Worm (Caenorhabditis elegans) whole organism, young adult: Measurements from ENCODE around the gene Y43F8B.17.

Experiments
- B0035.1 ChIP-seq: sonication (generic microtip); optimal IDR thresholded peaks from 2 replicates; lab custom pipeline; 2016; ENCODE audit warnings: missing genetic modification characterization, mild to moderate bottlenecking, missing compliant biosample characterization, missing genotype, missing genetic modification reagents
- F37B4.10 ChIP-seq: fragments of 200-800 bp; sonication (Bioruptor generic); IDR thresholded peaks from 2 replicates; pipeline ENCODE4 v1.3.6; 2022; ENCODE audit warnings: missing genetic modification characterization, missing compliant biosample characterization
- F49E8.2 ChIP-seq: sonication (generic microtip); optimal IDR thresholded peaks from 3 replicates; lab custom pipeline; 2017; ENCODE audit warnings: missing genetic modification characterization, mild to moderate bottlenecking, missing compliant biosample characterization, antibody characterized with exemption, moderate library complexity; ENCODE audit not compliant: insufficient read depth
- F52B5.7 ChIP-seq: sonication (generic microtip); optimal IDR thresholded peaks from 2 replicates; lab custom pipeline; 2016; ENCODE audit warnings: mild to moderate bottlenecking, missing genetic modification characterization, missing compliant biosample characterization
- F57A8.1 ChIP-seq: fragments of 200-800 bp; sonication (Bioruptor generic); optimal IDR thresholded peaks from 2 replicates; lab custom pipeline; 2018; ENCODE audit warnings: mild to moderate bottlenecking, missing genetic modification characterization, moderate library complexity, missing compliant biosample characterization
- F57C9.4 ChIP-seq: sonication (generic microtip); optimal IDR thresholded peaks from 2 replicates; lab custom pipeline; 2017; ENCODE audit warnings: mild to moderate bottlenecking, missing genetic modification characterization, missing compliant biosample characterization
- T07F8.4 ChIP-seq: sonication (generic microtip); optimal IDR thresholded peaks from 2 replicates; lab custom pipeline; 2016; ENCODE audit warnings: mild to moderate bottlenecking, missing genetic modification characterization, moderate library complexity, missing compliant biosample characterization
- T26A5.8 ChIP-seq: sonication (generic microtip); optimal IDR thresholded peaks from 2 replicates; lab custom pipeline; 2016; ENCODE audit warnings: missing genetic modification characterization, missing compliant biosample characterization
- Y53G8AR.9 ChIP-seq: fragments of 200-800 bp; sonication (Bioruptor generic); conservative IDR thresholded peaks from 2 replicates; pipeline ENCODE4 v1.3.6; 2022; ENCODE audit warnings: missing genetic modification reagents, missing genetic modification characterization, missing compliant biosample characterization
- Y67H2A.10 ChIP-seq: fragments of 200-800 bp; sonication (Bioruptor generic); conservative IDR thresholded peaks from 2 replicates; pipeline ENCODE4 v1.3.6; 2022; ENCODE audit warnings: missing genetic modification reagents, missing genetic modification characterization, missing compliant biosample characterization
- ama-1 ChIP-seq, 3 experiments: fragments of 150-350 bp in 1 of 3; sonication (generic microtip) in 2 of 3; optimal IDR thresholded peaks; 2 replicates each; lab custom pipeline; 2014 to 2018; ENCODE audit warnings: missing biosample characterization in 2 of 3, missing genetic modification characterization in 2 of 3, missing genetic modification reagents in 2 of 3
- bed-1 ChIP-seq: fragments of 200-800 bp; sonication (Bioruptor generic); IDR thresholded peaks from 2 replicates; pipeline ENCODE4 v1.3.6; 2022; ENCODE audit warnings: missing genetic modification reagents, missing genetic modification characterization, missing compliant biosample characterization
- ccch-3 ChIP-seq: fragments of 200-800 bp; sonication (Bioruptor generic); optimal IDR thresholded peaks from 2 replicates; lab custom pipeline; 2018; ENCODE audit warnings: mild to moderate bottlenecking, missing genetic modification characterization, missing compliant biosample characterization
- cebp-2 ChIP-seq: fragments of 200-800 bp; sonication (Bioruptor generic); IDR thresholded peaks from 2 replicates; pipeline ENCODE4 v1.3.6; 2022; ENCODE audit warnings: missing genetic modification characterization, missing compliant biosample characterization
- ceh-40 ChIP-seq: fragments of 200-800 bp; sonication (Bioruptor generic); IDR thresholded peaks from 2 replicates; pipeline ENCODE4 v1.3.6; 2022; ENCODE audit warnings: missing genetic modification characterization, missing compliant biosample characterization
- ceh-79 ChIP-seq: sonication (generic microtip); optimal IDR thresholded peaks from 2 replicates; lab custom pipeline; 2017; ENCODE audit warnings: mild to moderate bottlenecking, missing genetic modification characterization, missing compliant biosample characterization
- ceh-91 ChIP-seq: fragments of 200-800 bp; sonication (Bioruptor generic); IDR thresholded peaks from 2 replicates; pipeline ENCODE4 v1.3.6; 2022; ENCODE audit warnings: missing genetic modification reagents, missing genetic modification characterization, missing compliant biosample characterization
- chd-7 ChIP-seq: sonication (generic microtip); optimal IDR thresholded peaks from 2 replicates; lab custom pipeline; 2016; ENCODE audit warnings: mild to moderate bottlenecking, missing genetic modification characterization, moderate library complexity, missing compliant biosample characterization
- dox-1 ChIP-seq: fragments of 200-800 bp; sonication (Bioruptor generic); IDR thresholded peaks from 2 replicates; pipeline ENCODE4 v1.3.6; 2022; ENCODE audit warnings: missing genetic modification reagents, missing genetic modification characterization, missing compliant biosample characterization
- egrh-3 ChIP-seq: fragments of 200-800 bp; sonication (Bioruptor generic); IDR thresholded peaks from 2 replicates; pipeline ENCODE4 v1.3.6; 2022; ENCODE audit warnings: missing genetic modification reagents, missing genetic modification characterization, missing compliant biosample characterization
- him-1 ChIP-seq: sonication (generic microtip); optimal IDR thresholded peaks from 2 replicates; lab custom pipeline; 2016; ENCODE audit warnings: missing genotype, missing genetic modification reagents, missing genetic modification characterization, missing compliant biosample characterization
- hlh-12 ChIP-seq: sonication (generic microtip); optimal IDR thresholded peaks from 2 replicates; lab custom pipeline; 2016; ENCODE audit warnings: missing genetic modification characterization, missing compliant biosample characterization
- hlh-26 ChIP-seq: fragments of 200-800 bp; sonication (Bioruptor generic); conservative IDR thresholded peaks from 2 replicates; pipeline ENCODE4 v1.3.6; 2022; ENCODE audit warnings: missing genetic modification reagents, missing genetic modification characterization, missing compliant biosample characterization
- hmg-20 ChIP-seq: fragments of 200-800 bp; sonication (Bioruptor generic); IDR thresholded peaks from 2 replicates; pipeline ENCODE4 v1.3.6; 2022; ENCODE audit warnings: missing genetic modification reagents, missing genetic modification characterization, missing compliant biosample characterization
- hrde-1 ChIP-seq: sonication (generic microtip); optimal IDR thresholded peaks from 2 replicates; lab custom pipeline; 2016; ENCODE audit warnings: missing genetic modification characterization, mild to moderate bottlenecking, missing compliant biosample characterization, moderate library complexity, missing genotype, missing genetic modification reagents, borderline replicate concordance
- lsl-1 ChIP-seq: fragments of 200-800 bp; sonication (Bioruptor generic); optimal IDR thresholded peaks from 2 replicates; lab custom pipeline; 2018; ENCODE audit warnings: mild to moderate bottlenecking, missing genetic modification characterization, moderate library complexity, missing compliant biosample characterization
- madf-10 ChIP-seq: sonication (generic microtip); optimal IDR thresholded peaks from 2 replicates; lab custom pipeline; 2016; ENCODE audit warnings: mild to moderate bottlenecking, missing genetic modification characterization, missing compliant biosample characterization
- madf-3 ChIP-seq: fragments of 200-800 bp; sonication (Bioruptor generic); IDR thresholded peaks from 2 replicates; pipeline ENCODE4 v1.3.6; 2022; ENCODE audit warnings: missing genetic modification reagents, missing genetic modification characterization, missing compliant biosample characterization
- madf-8 ChIP-seq: fragments of 200-800 bp; sonication (Bioruptor generic); conservative IDR thresholded peaks from 2 replicates; pipeline ENCODE4 v1.3.6; 2022; ENCODE audit warnings: missing genetic modification reagents, missing genetic modification characterization, missing compliant biosample characterization
- mxl-1 ChIP-seq: sonication (generic microtip); optimal IDR thresholded peaks from 2 replicates; lab custom pipeline; 2016; ENCODE audit warnings: missing genetic modification characterization, missing compliant biosample characterization
- nfyb-1 ChIP-seq: fragments of 200-800 bp; sonication (Bioruptor generic); IDR thresholded peaks from 2 replicates; pipeline ENCODE4 v1.3.6; 2022; ENCODE audit warnings: missing genetic modification reagents, missing genetic modification characterization, missing compliant biosample characterization
- nhr-120 ChIP-seq: fragments of 200-800 bp; sonication (Bioruptor generic); IDR thresholded peaks from 2 replicates; pipeline ENCODE4 v1.3.6; 2022; ENCODE audit warnings: missing genetic modification characterization, missing compliant biosample characterization
- nhr-179 ChIP-seq: sonication (generic microtip); optimal IDR thresholded peaks from 2 replicates; lab custom pipeline; 2016; ENCODE audit warnings: mild to moderate bottlenecking, missing genetic modification characterization, missing compliant biosample characterization
- nhr-80 ChIP-seq: sonication (generic microtip); optimal IDR thresholded peaks from 2 replicates; lab custom pipeline; 2016; ENCODE audit warnings: missing genetic modification characterization, missing compliant biosample characterization
- repo-1 ChIP-seq: sonication (generic microtip); optimal IDR thresholded peaks from 2 replicates; lab custom pipeline; 2017; ENCODE audit warnings: mild to moderate bottlenecking, missing genetic modification characterization, missing compliant biosample characterization
- sdz-38 ChIP-seq: sonication (generic microtip); optimal IDR thresholded peaks from 2 replicates; lab custom pipeline; 2016; ENCODE audit warnings: missing genotype, missing genetic modification characterization, missing compliant biosample characterization
- sea-2 ChIP-seq: fragments of 200-800 bp; sonication (Bioruptor generic); IDR thresholded peaks from 2 replicates; pipeline ENCODE4 v1.3.6; 2022; ENCODE audit warnings: missing genetic modification characterization, missing compliant biosample characterization
- snpc-1.1 ChIP-seq: sonication (generic microtip); optimal IDR thresholded peaks from 2 replicates; lab custom pipeline; 2017; ENCODE audit warnings: missing genetic modification characterization, mild to moderate bottlenecking, missing compliant biosample characterization, antibody characterized with exemption, moderate library complexity, missing genotype, missing genetic modification reagents; ENCODE audit not compliant: insufficient read depth
- snpc-1.3 ChIP-seq: sonication (generic microtip); optimal IDR thresholded peaks from 2 replicates; lab custom pipeline; 2017; ENCODE audit warnings: missing genetic modification characterization, mild to moderate bottlenecking, missing compliant biosample characterization, antibody characterized with exemption, moderate library complexity, missing genotype, missing genetic modification reagents; ENCODE audit not compliant: insufficient read depth
- unc-62 ChIP-seq: fragments of 150-350 bp; optimal IDR thresholded peaks from 2 replicates; lab custom pipeline; 2014; ENCODE audit warnings: missing biosample characterization, missing genetic modification reagents, missing genetic modification characterization
- xnd-1 ChIP-seq: sonication (generic microtip); optimal IDR thresholded peaks from 2 replicates; lab custom pipeline; 2016; ENCODE audit warnings: missing genotype, missing genetic modification reagents, missing genetic modification characterization, missing compliant biosample characterization
- ztf-18 ChIP-seq: sonication (generic microtip); optimal IDR thresholded peaks from 2 replicates; lab custom pipeline; 2016; ENCODE audit warnings: missing genotype, mild to moderate bottlenecking, missing genetic modification characterization, missing compliant biosample characterization
- ztf-22 ChIP-seq: fragments of 200-800 bp; sonication (Bioruptor generic); optimal IDR thresholded peaks from 2 replicates; lab custom pipeline; 2018; ENCODE audit warnings: mild to moderate bottlenecking, missing genetic modification characterization, moderate library complexity, missing compliant biosample characterization
- ztf-28 ChIP-seq: fragments of 200-800 bp; sonication (Bioruptor generic); IDR thresholded peaks from 2 replicates; pipeline ENCODE4 v1.3.6; 2022; ENCODE audit warnings: missing genetic modification reagents, missing genetic modification characterization, missing compliant biosample characterization

The Y43F8B.17 gene

ce11 chrV:19521351-19522278, 37.1 kb downstream of the Y43F8B.17 start (continued):
- TF ChIP-seq bed-1, result no peak
- TF ChIP-seq F52B5.7 (tag; lab: Kevin White, UChicago), result no peak
- TF ChIP-seq ztf-22 (GFP tag; lab: Kevin White, UChicago), result no peak
- no peak for TF ChIP-seq egrh-3 (GFP tag; lab: Robert Waterston, UW)
- no peak for TF ChIP-seq ccch-3 (GFP tag; lab: Kevin White, UChicago)
- TF ChIP-seq nhr-179, result no peak
- TF ChIP-seq mxl-1 (tag; lab: Kevin White, UChicago), result no peak
- TF ChIP-seq ama-1 (optimal IDR thresholded peaks at IDR 0.05; lab: Kevin White, UChicago), result peak; percentile 37
- TF ChIP-seq ama-1 (GFP tag; optimal IDR thresholded peaks at IDR 0.05; lab: Kevin White, UChicago), result peak in 1 of 2 experiments; percentile 20
- no peak for TF ChIP-seq ceh-40 (GFP tag; lab: Robert Waterston, UW)
- TF ChIP-seq snpc-1.3 (tag; lab: Kevin White, UChicago), result no peak
- no peak for TF ChIP-seq repo-1 (tag; lab: Kevin White, UChicago)
- no peak for TF ChIP-seq hrde-1
- no peak for TF ChIP-seq ztf-28
- no peak for TF ChIP-seq xnd-1 (tag; lab: Kevin White, UChicago)
- TF ChIP-seq B0035.1 (tag; lab: Kevin White, UChicago), result no peak
- TF ChIP-seq nhr-80 (tag; lab: Kevin White, UChicago), result no peak
- TF ChIP-seq lsl-1 (GFP tag; lab: Kevin White, UChicago), result no peak
- TF ChIP-seq ceh-79 (tag; lab: Kevin White, UChicago), result no peak
- TF ChIP-seq T26A5.8 (tag; lab: Kevin White, UChicago), result no peak
- TF ChIP-seq madf-3 (GFP tag; lab: Robert Waterston, UW), result no peak
- TF ChIP-seq chd-7 (tag; lab: Kevin White, UChicago), result no peak
- no peak for TF ChIP-seq madf-10
- no peak for TF ChIP-seq F37B4.10 (GFP tag; lab: Robert Waterston, UW)
- TF ChIP-seq unc-62 (GFP tag; lab: Kevin White, UChicago), result no peak
- TF ChIP-seq hlh-12 (tag; lab: Kevin White, UChicago), result no peak
- TF ChIP-seq nfyb-1, result 0 out of 2 replicates have a peak, but pooled peaks have one; percentile 53
- TF ChIP-seq sdz-38 (tag; lab: Kevin White, UChicago), result no peak
- TF ChIP-seq hlh-26 (GFP tag; lab: Robert Waterston, UW), result no peak
- no peak for TF ChIP-seq T07F8.4 (tag; lab: Kevin White, UChicago)
- TF ChIP-seq sea-2, result no peak
- TF ChIP-seq ztf-18 (tag; lab: Kevin White, UChicago), result peak; percentile 47
- TF ChIP-seq hmg-20 (GFP tag; lab: Robert Waterston, UW), result no peak
- TF ChIP-seq F57C9.4 (tag; lab: Kevin White, UChicago), result no peak
- TF ChIP-seq snpc-1.1 (tag; lab: Kevin White, UChicago), result no peak
- TF ChIP-seq dox-1, result no peak; the same call in 1 of the 2 replicates
- TF ChIP-seq madf-8, result no peak
- no peak for TF ChIP-seq F57A8.1 (GFP tag; lab: Kevin White, UChicago)
- TF ChIP-seq Y67H2A.10, result no peak
- no peak for TF ChIP-seq nhr-120 (GFP tag; lab: Robert Waterston, UW)
- no peak; the same call in 1 of the 2 replicates for TF ChIP-seq Y53G8AR.9 (GFP tag; lab: Robert Waterston, UW)
- TF ChIP-seq cebp-2 (GFP tag; lab: Robert Waterston, UW), result peak; percentile 63
- TF ChIP-seq F49E8.2 (tag; lab: Kevin White, UChicago), result no peak
- TF ChIP-seq him-1 (tag; lab: Kevin White, UChicago), result no peak
- TF ChIP-seq ceh-91, result no peak
